Fruit fly (Drosophila melanogaster): ENCODE measurements around the gene CG31871.
A peak's percentile ranks its signal among the peaks of the same experiment; 100 is the strongest.

DNA sequence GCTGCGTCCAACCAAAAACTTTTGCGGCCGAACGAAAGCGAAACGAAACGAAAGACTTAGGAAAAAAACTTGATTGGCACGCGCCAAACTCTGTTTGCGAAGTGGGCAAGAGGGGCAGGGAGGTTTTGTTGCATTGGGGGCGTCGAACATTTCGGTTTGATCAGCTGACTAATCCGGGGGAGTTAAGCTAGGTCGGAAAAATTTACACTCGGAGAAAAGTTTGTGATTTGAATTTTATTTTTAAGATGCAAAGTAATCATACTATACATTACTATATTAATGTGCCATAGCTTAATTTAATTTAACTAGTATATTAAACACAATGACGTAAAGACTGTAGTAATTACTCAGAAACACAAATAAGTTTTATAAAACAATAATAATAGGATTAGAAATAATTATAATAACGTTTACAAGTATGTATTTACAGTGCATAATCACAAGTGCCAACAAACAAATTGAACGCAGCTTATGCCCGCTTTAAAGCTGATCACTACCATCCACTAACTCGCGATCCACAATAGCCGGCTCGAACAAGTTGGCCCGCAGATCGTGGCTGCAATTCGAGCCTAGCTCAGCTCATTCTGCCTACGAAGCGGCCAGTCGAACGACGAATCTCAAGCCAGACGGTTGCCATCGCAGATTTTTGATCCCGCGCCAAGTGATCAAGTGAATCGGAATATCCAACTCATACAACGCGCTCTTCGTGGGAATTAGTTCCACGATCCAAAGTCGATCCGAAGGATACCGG, at the start of gene CG31871:
- peak; percentile 20 for TF ChIP-seq psq (GFP tag; optimal IDR thresholded peaks at IDR 0.05)
- no peak for TF ChIP-seq Myc (optimal IDR thresholded peaks at IDR 0.05)
- TF ChIP-seq GATAd (GFP tag; optimal IDR thresholded peaks at IDR 0.05), result no peak
- TF ChIP-seq CG9705 (GFP tag; optimal IDR thresholded peaks at IDR 0.05), result no peak
- TF ChIP-seq woc (GFP tag; optimal IDR thresholded peaks at IDR 0.05), result no peak
- no peak for TF ChIP-seq Vsx2 (GFP tag; optimal IDR thresholded peaks at IDR 0.05; ENCODE audit: partially characterized antibody)
- TF ChIP-seq OdsH (GFP tag; optimal IDR thresholded peaks at IDR 0.05), result no peak
- no peak for TF ChIP-seq Dfd (GFP tag; optimal IDR thresholded peaks at IDR 0.05)
- no peak for TF ChIP-seq HLH106 (tag; optimal IDR thresholded peaks at IDR 0.05)
- no peak for TF ChIP-seq pan (optimal IDR thresholded peaks at IDR 0.05)
- no peak for TF ChIP-seq CrebA (GFP tag; optimal IDR thresholded peaks at IDR 0.05; ENCODE audit: borderline replicate concordance)
- no peak for TF ChIP-seq Abd-B (GFP tag; optimal IDR thresholded peaks at IDR 0.05)
- TF ChIP-seq Hnf4 (GFP tag; optimal IDR thresholded peaks at IDR 0.05), result no peak

Data from whole organism, wandering third instar larva.